Worm (Caenorhabditis elegans): ENCODE measurements around the gene F35A5.5.

F35A5.5 gene

ce11 chrX:3772405-3772804, 23.1 kb downstream of the F35A5.5 start, which contains the start of gene F47B7.2:
Gene F47B7.2 (plus strand): TSS chrX:3772762.
- peak; percentile 10 for TF ChIP-seq rbr-2 (tag; optimal IDR thresholded peaks at IDR 0.05)
- TF ChIP-seq ceh-82 (tag; optimal IDR thresholded peaks at IDR 0.05): no peak
- TF ChIP-seq mes-2 (tag; optimal IDR thresholded peaks at IDR 0.05; ENCODE audit: poor library complexity, severe bottlenecking): peak; percentile 40
- TF ChIP-seq ces-1 (GFP tag; optimal IDR thresholded peaks at IDR 0.05): peak; percentile 31
- no peak for TF ChIP-seq daf-12 (tag; optimal IDR thresholded peaks at IDR 0.05)

DNA sequence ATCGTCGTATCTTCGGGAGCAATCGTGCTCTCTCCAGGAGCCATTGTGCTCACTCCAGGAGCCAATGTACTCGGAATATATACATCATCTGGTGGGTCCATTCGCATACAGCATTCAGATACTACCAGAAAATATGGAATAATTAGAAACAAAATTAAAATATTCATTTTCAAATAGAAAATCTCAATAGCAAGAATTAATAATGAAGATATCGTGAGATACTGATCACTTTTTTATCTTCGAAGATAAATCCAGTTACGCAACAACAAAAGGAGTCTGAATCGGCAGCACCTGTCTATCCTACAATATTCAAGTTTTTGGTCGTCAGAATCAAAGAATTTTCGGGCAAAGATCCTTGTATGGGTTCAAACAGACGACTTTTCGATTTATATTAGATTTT, 26.8 kb downstream of the F35A5.5 start, which contains the start of gene F47B7.5:
TSS of gene F47B7.5 (minus strand) at position 101 of the 400 bp plus-strand sequence.
- no peak for TF ChIP-seq egl-43 (GFP tag; IDR thresholded peaks at IDR 0.05)
- TF ChIP-seq attf-4 (tag; optimal IDR thresholded peaks at IDR 0.05): no peak
- TF ChIP-seq ceh-82 (tag; optimal IDR thresholded peaks at IDR 0.05): no peak

ce11 chrX:3766552-3766951, 29.0 kb downstream of the F35A5.5 start, which contains the start of gene F47B7.4:
Gene F47B7.4 (minus strand): TSS chrX:3766652.
- no peak for TF ChIP-seq pqm-1 (tag; optimal IDR thresholded peaks at IDR 0.05)
- TF ChIP-seq zfp-3 (GFP tag; conservative IDR thresholded peaks at IDR 0.05): no peak
- no peak for TF ChIP-seq mdt-29 (GFP tag; IDR thresholded peaks at IDR 0.05)
- no peak for TF ChIP-seq nhr-6 (tag; optimal IDR thresholded peaks at IDR 0.05)
- TF ChIP-seq lsy-2 (tag; optimal IDR thresholded peaks at IDR 0.05): no peak
- no peak for TF ChIP-seq php-3 (GFP tag; IDR thresholded peaks at IDR 0.05)
- TF ChIP-seq lin-15B (tag; optimal IDR thresholded peaks at IDR 0.05): no peak
- TF ChIP-seq lin-1 (GFP tag; IDR thresholded peaks at IDR 0.05): no peak
- TF ChIP-seq F37D6.2 (tag; optimal IDR thresholded peaks at IDR 0.05): no peak
- no peak for TF ChIP-seq F44E2.7 (GFP tag; IDR thresholded peaks at IDR 0.05)
- no peak for TF ChIP-seq dmd-8 (GFP tag; IDR thresholded peaks at IDR 0.05)
- TF ChIP-seq Y105C5A.15 (GFP tag; IDR thresholded peaks at IDR 0.05): no peak
- no peak for TF ChIP-seq nhr-77 (tag; optimal IDR thresholded peaks at IDR 0.05)
- TF ChIP-seq T20F7.1 (GFP tag; optimal IDR thresholded peaks at IDR 0.05): no peak

DNA sequence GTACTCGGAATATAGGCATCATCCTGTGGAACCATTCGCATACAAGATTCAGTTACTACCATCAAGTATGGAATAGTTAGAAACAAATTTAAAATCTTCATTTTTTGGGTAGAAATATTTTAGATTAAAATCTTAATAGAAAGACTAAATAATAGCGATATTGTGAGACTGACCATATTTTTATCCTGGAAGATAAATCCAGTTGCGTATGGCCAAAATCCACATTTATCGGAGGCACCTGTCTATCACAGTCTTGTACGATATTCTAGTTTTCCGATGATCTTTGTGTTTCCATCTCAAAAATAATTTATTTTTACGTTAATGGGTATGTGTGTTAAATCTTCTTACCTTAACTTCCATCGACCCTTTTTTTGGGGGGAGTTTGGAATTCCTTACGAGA, 31.2 kb downstream of the F35A5.5 start, which contains the start of gene F47B7.3:
TSS of gene F47B7.3 (minus strand) at position 101 of the 400 bp plus-strand sequence.
- TF ChIP-seq dmd-8 (GFP tag; IDR thresholded peaks at IDR 0.05) (no peak), ZK337.2 (GFP tag; IDR thresholded peaks at IDR 0.05) (no peak), tag-97 (GFP tag; IDR thresholded peaks at IDR 0.05) (no peak)

- TF ChIP-seq snpc-1.2 (GFP tag; IDR thresholded peaks at IDR 0.05) (no peak), aha-1 (tag) (peak; percentile 91), nhr-111 (GFP tag; optimal IDR thresholded peaks at IDR 0.05) (no peak), zip-2 (tag; optimal IDR thresholded peaks at IDR 0.05) (no peak)
Observed at ce11 chrX:3762410-3762809, 33.1 kb downstream of the F35A5.5 start, which contains the start of gene T14G12.11. Gene T14G12.11 (minus strand): TSS chrX:3762547.

DNA sequence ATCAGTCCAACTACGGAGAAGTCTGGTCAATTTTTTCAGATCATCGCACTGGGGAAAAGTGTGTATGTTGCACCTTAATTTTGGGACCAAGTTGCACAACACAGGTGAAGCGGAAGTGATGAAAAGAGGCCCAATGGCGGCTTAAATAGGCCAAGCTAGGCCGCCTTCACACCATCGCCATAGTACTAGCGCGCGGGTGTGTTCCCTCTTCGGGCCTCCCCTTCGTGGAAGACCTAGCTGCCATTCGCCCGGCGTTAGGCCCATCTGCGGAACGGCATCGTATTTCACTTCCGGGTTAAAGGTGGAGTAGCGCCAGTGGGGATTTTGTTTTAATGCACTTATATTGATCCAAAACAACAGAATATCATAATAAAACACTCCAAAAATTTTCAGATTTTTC, 35.7 kb downstream of the F35A5.5 start:
- 0 out of 2 replicates have a peak, but pooled peaks have one; percentile 34 for TF ChIP-seq D1046.2 (GFP tag; IDR thresholded peaks at IDR 0.05)
- 0 out of 2 replicates have a peak, but pooled peaks have one; percentile 16 for TF ChIP-seq mxl-2 (GFP tag; conservative IDR thresholded peaks at IDR 0.05)
- TF ChIP-seq nhr-6 (tag; optimal IDR thresholded peaks at IDR 0.05): no peak
- no peak for TF ChIP-seq nhr-77 (tag; optimal IDR thresholded peaks at IDR 0.05)

DNA sequence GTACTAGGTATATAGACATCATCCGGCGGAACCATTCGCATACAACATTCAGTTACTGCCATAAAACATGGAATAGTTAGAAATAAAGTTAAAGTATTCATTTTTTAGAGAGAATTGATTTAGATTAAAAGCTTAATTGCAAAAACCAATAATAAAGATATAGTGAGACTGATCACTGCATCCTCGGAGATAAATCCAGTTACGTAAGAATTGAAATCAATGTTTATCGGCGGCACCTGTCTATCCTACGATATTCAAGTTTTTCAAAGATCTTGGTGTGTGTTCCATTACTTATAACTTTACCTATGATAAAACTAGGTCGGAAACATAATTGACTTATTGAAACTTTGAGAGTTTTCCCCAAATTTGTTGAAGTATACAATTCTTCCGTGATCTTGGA, 36.2 kb downstream of the F35A5.5 start, which contains the start of gene T14G12.6:
TSS of gene T14G12.6 (minus strand) at position 101 of the 400 bp plus-strand sequence.
- TF ChIP-seq ceh-44 (GFP tag; IDR thresholded peaks at IDR 0.05) (no peak), cey-2 (tag; optimal IDR thresholded peaks at IDR 0.05; ENCODE audit: borderline replicate concordance, insufficient read depth) (no peak), dmd-8 (GFP tag; IDR thresholded peaks at IDR 0.05) (no peak), set-16 (GFP tag; IDR thresholded peaks at IDR 0.05) (no peak), hlh-11 (tag; optimal IDR thresholded peaks at IDR 0.05) (no peak), T20F7.1 (GFP tag; optimal IDR thresholded peaks at IDR 0.05) (no peak), Y105C5A.15 (GFP tag; IDR thresholded peaks at IDR 0.05) (no peak), ces-1 (GFP tag; optimal IDR thresholded peaks at IDR 0.05) (no peak), Y48G9A.11 (GFP tag; IDR thresholded peaks at IDR 0.05) (no peak), aha-1 (tag) (no peak)
